Fruit fly (Drosophila melanogaster) whole organism, embryonic: ENCODE results near the gene Prim2.

Experiments
- CG1024 ChIP-seq: fragments of 200-800 bp; sonication (Bioruptor generic); IDR thresholded peaks from 2 replicates; pipeline ENCODE4 v1.3.6; 2022; ENCODE audit warnings: missing biosample characterization, missing genetic modification characterization
- CG10267 ChIP-seq: fragments of 200-800 bp; sonication (Bioruptor generic); optimal IDR thresholded peaks from 2 replicates; lab custom pipeline; 2018; ENCODE audit warnings: missing biosample characterization, mild to moderate bottlenecking, missing genetic modification characterization, moderate library complexity
- CG12391 ChIP-seq: fragments of 200-800 bp; sonication (Bioruptor generic); optimal IDR thresholded peaks from 3 replicates; lab custom pipeline; 2018; ENCODE audit warnings: missing biosample characterization, mild to moderate bottlenecking, missing genetic modification characterization, moderate library complexity
- CG16863 ChIP-seq: fragments of 200-800 bp; sonication (Bioruptor generic); optimal IDR thresholded peaks from 3 replicates; lab custom pipeline; 2016; ENCODE audit warnings: missing biosample characterization, missing genetic modification characterization
- CG2120 ChIP-seq: fragments of 200-800 bp; sonication (Bioruptor generic); optimal IDR thresholded peaks from 3 replicates; lab custom pipeline; 2016; ENCODE audit warnings: missing biosample characterization, missing genetic modification characterization
- CG2129 ChIP-seq: fragments of 200-800 bp; sonication (Bioruptor generic); IDR thresholded peaks from 2 replicates; pipeline ENCODE4 v1.3.6; 2022; ENCODE audit warnings: missing biosample characterization, missing genetic modification characterization; ENCODE audit not compliant: partially characterized antibody
- CG31224 ChIP-seq: fragments of 200-800 bp; sonication (Bioruptor generic); IDR thresholded peaks from 2 replicates; pipeline ENCODE4 v1.3.6; 2022; ENCODE audit warnings: missing biosample characterization, missing genetic modification characterization
- CG33213 ChIP-seq: fragments of 200-800 bp; sonication (Bioruptor generic); optimal IDR thresholded peaks from 3 replicates; lab custom pipeline; 2016; ENCODE audit warnings: missing biosample characterization, missing genetic modification characterization
- CG4617 ChIP-seq: fragments of 200-800 bp; sonication (Bioruptor generic); optimal IDR thresholded peaks from 3 replicates; lab custom pipeline; 2016; ENCODE audit warnings: missing biosample characterization, missing genetic modification characterization, borderline replicate concordance
- CG6654 ChIP-seq: fragments of 200-800 bp; sonication (Bioruptor generic); optimal IDR thresholded peaks from 2 replicates; lab custom pipeline; 2017; ENCODE audit warnings: missing biosample characterization, mild to moderate bottlenecking, missing genetic modification characterization
- CG7745 ChIP-seq: fragments of 200-800 bp; sonication (Bioruptor generic); optimal IDR thresholded peaks from 2 replicates; lab custom pipeline; 2018; ENCODE audit warnings: missing biosample characterization, mild to moderate bottlenecking, missing genetic modification characterization, moderate library complexity
- CrebB ChIP-seq: fragments of 200-800 bp; sonication (Bioruptor generic); optimal IDR thresholded peaks from 3 replicates; lab custom pipeline; 2018; ENCODE audit warnings: missing biosample characterization, mild to moderate bottlenecking, missing genetic modification characterization
- Deaf1 ChIP-seq: fragments of 200-800 bp; optimal IDR thresholded peaks from 3 replicates; lab custom pipeline; 2019; ENCODE audit warnings: missing biosample characterization, mild to moderate bottlenecking, missing genetic modification characterization, moderate library complexity
- Dp ChIP-seq: fragments of 200-800 bp; sonication (Bioruptor generic); optimal IDR thresholded peaks from 2 replicates; lab custom pipeline; 2018; ENCODE audit warnings: missing biosample characterization, mild to moderate bottlenecking, missing genetic modification characterization, moderate library complexity
- HLH4C ChIP-seq: fragments of 200-800 bp; sonication (Bioruptor generic); IDR thresholded peaks from 3 replicates; pipeline ENCODE4 v1.3.6; 2022; ENCODE audit warnings: missing biosample characterization, missing genetic modification characterization; ENCODE audit not compliant: partially characterized antibody
- Hr39 ChIP-seq: fragments of >200 bp; optimal IDR thresholded peaks from 2 replicates; lab custom pipeline; 2017
- Hsf ChIP-seq: fragments of 200-800 bp; sonication (Bioruptor generic); optimal IDR thresholded peaks from 3 replicates; lab custom pipeline; 2016; ENCODE audit warnings: missing biosample characterization, missing genetic modification characterization
- NC2β ChIP-seq: fragments of 200-800 bp; sonication (Bioruptor generic); optimal IDR thresholded peaks from 2 replicates; lab custom pipeline; 2016; ENCODE audit warnings: missing biosample characterization, missing genetic modification characterization
- NFAT ChIP-seq: fragments of 200-800 bp; sonication (Bioruptor generic); IDR thresholded peaks from 2 replicates; pipeline ENCODE4 v1.3.6; 2022; ENCODE audit warnings: missing biosample characterization, missing genetic modification characterization
- Opbp ChIP-seq: fragments of 200-800 bp; sonication (Bioruptor generic); IDR thresholded peaks from 3 replicates; pipeline ENCODE4 v1.3.6; 2022; ENCODE audit warnings: missing biosample characterization, missing genetic modification characterization; ENCODE audit not compliant: partially characterized antibody
- Ravus ChIP-seq: fragments of 200-800 bp; sonication (Bioruptor generic); IDR thresholded peaks from 2 replicates; pipeline ENCODE4 v1.3.6; 2022; ENCODE audit warnings: missing biosample characterization, missing genetic modification characterization
- Scr ChIP-seq: fragments of 200-800 bp; sonication (Bioruptor generic); IDR thresholded peaks from 2 replicates; pipeline ENCODE4 v1.3.6; 2022; ENCODE audit warnings: missing biosample characterization, missing genetic modification characterization; ENCODE audit not compliant: partially characterized antibody
- YL-1 ChIP-seq: fragments of 200-800 bp; sonication (Bioruptor generic); optimal IDR thresholded peaks from 3 replicates; lab custom pipeline; 2017; ENCODE audit warnings: missing biosample characterization, mild to moderate bottlenecking, missing genetic modification characterization
- bbx ChIP-seq: fragments of 200-800 bp; sonication (Bioruptor generic); IDR thresholded peaks from 2 replicates; pipeline ENCODE4 v1.3.6; 2022; ENCODE audit warnings: missing biosample characterization, missing genetic modification characterization; ENCODE audit not compliant: partially characterized antibody
- chn ChIP-seq: fragments of 200-800 bp; sonication (Bioruptor generic); optimal IDR thresholded peaks from 2 replicates; lab custom pipeline; 2016; ENCODE audit warnings: missing biosample characterization, missing genetic modification characterization
- corto ChIP-seq: fragments of 200-800 bp; sonication (Bioruptor generic); optimal IDR thresholded peaks from 2 replicates; lab custom pipeline; 2016; ENCODE audit warnings: missing biosample characterization, mild to moderate bottlenecking, missing genetic modification characterization, moderate library complexity
- cwo ChIP-seq: fragments of 200-800 bp; sonication (Bioruptor generic); optimal IDR thresholded peaks from 3 replicates; lab custom pipeline; 2017; ENCODE audit warnings: missing biosample characterization, missing genetic modification characterization, mild to moderate bottlenecking, moderate library complexity, missing genetic modification reagents
- dati ChIP-seq: fragments of 200-800 bp; sonication (Bioruptor generic); IDR thresholded peaks from 2 replicates; pipeline ENCODE4 v1.3.6; 2022; ENCODE audit warnings: missing biosample characterization, missing genetic modification characterization
- dimm ChIP-seq: fragments of 200-800 bp; sonication (Bioruptor generic); IDR thresholded peaks from 2 replicates; pipeline ENCODE4 v1.3.6; 2022; ENCODE audit warnings: missing biosample characterization, missing genetic modification characterization
- dmrt99B ChIP-seq: fragments of 200-800 bp; sonication (Bioruptor generic); optimal IDR thresholded peaks from 2 replicates; lab custom pipeline; 2018; ENCODE audit warnings: missing biosample characterization, mild to moderate bottlenecking, missing genetic modification characterization, moderate library complexity
- dysf ChIP-seq: fragments of 200-800 bp; sonication (Bioruptor generic); IDR thresholded peaks from 3 replicates; pipeline ENCODE4 v1.3.6; 2022; ENCODE audit warnings: missing biosample characterization, missing genetic modification characterization
- eve ChIP-seq, 2 experiments: fragments of >200 bp; optimal IDR thresholded peaks; 2 replicates each; lab custom pipeline; 2017; ENCODE audit warnings: missing biosample characterization in 2 of 2, missing genetic modification characterization in 2 of 2
- eyg ChIP-seq: fragments of 200-800 bp; sonication (Bioruptor generic); optimal IDR thresholded peaks from 3 replicates; lab custom pipeline; 2016; ENCODE audit warnings: missing biosample characterization, missing genetic modification characterization
- fd64A ChIP-seq: fragments of 200-800 bp; sonication (Bioruptor generic); optimal IDR thresholded peaks from 3 replicates; lab custom pipeline; 2018; ENCODE audit warnings: missing biosample characterization, mild to moderate bottlenecking, missing genetic modification characterization
- grn ChIP-seq: fragments of 200-800 bp; sonication (Bioruptor generic); optimal IDR thresholded peaks from 3 replicates; lab custom pipeline; 2017; ENCODE audit warnings: missing biosample characterization, missing genetic modification characterization
- hb ChIP-seq: fragments of 200-800 bp; sonication (Bioruptor generic); IDR thresholded peaks from 3 replicates; pipeline ENCODE4 v1.3.6; 2022; ENCODE audit warnings: missing biosample characterization, missing genetic modification characterization; ENCODE audit not compliant: partially characterized antibody
- ind ChIP-seq: fragments of 200-800 bp; sonication (Bioruptor generic); optimal IDR thresholded peaks from 3 replicates; lab custom pipeline; 2016; ENCODE audit warnings: missing biosample characterization, missing genetic modification characterization
- inv ChIP-seq: fragments of 200-800 bp; sonication (Bioruptor generic); IDR thresholded peaks from 2 replicates; pipeline ENCODE4 v1.3.6; 2022; ENCODE audit warnings: missing biosample characterization, missing genetic modification characterization; ENCODE audit not compliant: partially characterized antibody
- knrl ChIP-seq: fragments of 200-800 bp; sonication (Bioruptor generic); IDR thresholded peaks from 3 replicates; pipeline ENCODE4 v1.3.6; 2022; ENCODE audit warnings: missing biosample characterization, missing genetic modification characterization; ENCODE audit not compliant: partially characterized antibody
- lab ChIP-seq: fragments of 200-800 bp; sonication (Bioruptor generic); optimal IDR thresholded peaks from 3 replicates; lab custom pipeline; 2017; ENCODE audit warnings: missing biosample characterization, missing genetic modification characterization, mild to moderate bottlenecking, moderate library complexity, missing genetic modification reagents
- pfk ChIP-seq: fragments of 200-800 bp; sonication (Bioruptor generic); optimal IDR thresholded peaks from 2 replicates; lab custom pipeline; 2018; ENCODE audit warnings: missing biosample characterization, mild to moderate bottlenecking, missing genetic modification characterization, moderate library complexity
- slou ChIP-seq: fragments of 200-800 bp; sonication (Bioruptor generic); optimal IDR thresholded peaks from 3 replicates; lab custom pipeline; 2016; ENCODE audit warnings: missing biosample characterization, missing genetic modification characterization
- tna ChIP-seq: fragments of 200-800 bp; sonication (Bioruptor generic); IDR thresholded peaks from 2 replicates; pipeline ENCODE4 v1.3.6; 2022; ENCODE audit warnings: missing biosample characterization, missing genetic modification characterization; ENCODE audit not compliant: partially characterized antibody
- toy ChIP-seq: fragments of 200-800 bp; sonication (Bioruptor generic); IDR thresholded peaks from 2 replicates; pipeline ENCODE4 v1.3.6; 2022; ENCODE audit warnings: missing biosample characterization, missing genetic modification characterization
- trem ChIP-seq: fragments of 200-800 bp; optimal IDR thresholded peaks from 3 replicates; lab custom pipeline; 2019; ENCODE audit warnings: missing biosample characterization, mild to moderate bottlenecking, missing genetic modification characterization, moderate library complexity
- wdn ChIP-seq: fragments of 200-800 bp; sonication (Bioruptor generic); IDR thresholded peaks from 2 replicates; pipeline ENCODE4 v1.3.6; 2022; ENCODE audit warnings: missing biosample characterization, missing genetic modification characterization
- wek ChIP-seq: fragments of 200-800 bp; sonication (Bioruptor generic); optimal IDR thresholded peaks from 3 replicates; lab custom pipeline; 2018; ENCODE audit warnings: missing biosample characterization, mild to moderate bottlenecking, missing genetic modification characterization, moderate library complexity
- yki ChIP-seq: fragments of >200 bp; optimal IDR thresholded peaks from 3 replicates; lab custom pipeline; 2018

The Prim2 gene

DNA sequence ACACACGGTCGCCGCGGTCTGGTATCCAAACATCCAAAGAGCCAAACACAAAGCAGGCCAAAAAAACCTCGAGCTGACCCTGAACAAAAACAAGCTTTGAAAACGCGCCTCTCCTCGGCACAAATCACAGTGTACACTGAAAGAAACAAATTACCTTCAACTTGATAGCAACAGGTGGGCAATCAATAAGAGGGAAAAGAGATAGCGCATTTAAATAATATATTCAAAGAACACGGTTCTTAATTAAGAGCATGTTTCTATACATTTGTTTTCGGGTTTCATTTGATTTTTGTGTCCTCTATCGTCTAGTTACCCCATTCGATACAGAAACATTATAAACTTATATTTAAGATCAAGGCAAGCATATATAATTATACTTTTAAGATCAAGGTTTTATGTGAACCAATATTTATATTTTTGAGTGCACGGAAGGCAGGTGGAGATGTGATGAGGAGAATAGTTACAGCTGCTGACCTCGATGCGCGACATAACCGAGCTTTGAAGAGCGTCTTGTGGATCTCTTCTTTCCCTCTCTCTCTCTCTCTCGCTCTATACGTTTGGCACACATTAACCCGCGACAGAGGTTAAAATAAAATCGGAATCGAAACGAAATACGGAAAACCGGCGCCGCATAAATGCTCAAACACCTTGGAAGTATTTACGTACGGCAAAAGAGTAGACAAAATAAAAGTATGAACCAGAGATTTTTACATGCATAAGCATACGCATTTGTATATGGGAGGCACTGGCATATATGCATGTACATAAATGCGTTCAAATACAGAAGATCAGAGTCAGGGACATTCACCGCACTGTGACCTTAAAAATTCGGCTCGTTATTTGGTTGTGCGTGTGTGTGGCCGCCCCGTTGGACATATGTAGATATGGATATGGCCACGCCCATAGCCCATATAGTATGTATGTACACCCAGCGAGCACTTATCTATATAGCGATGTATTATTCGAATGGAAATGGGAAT, 37.1 kb upstream of the Prim2 start (continued):
- TF ChIP-seq CG4617 (GFP tag; lab: Kevin White, UChicago) (peak; percentile 32), wek (GFP tag; lab: Kevin White, UChicago) (peak; percentile 37), Deaf1 (tag; lab: Kevin White, UChicago) (peak; percentile 60), dimm (GFP tag; lab: Robert Waterston, UW) (no peak), CG16863 (GFP tag; lab: Kevin White, UChicago) (peak; percentile 72), CrebB (peak; percentile 71), inv (GFP tag; lab: Robert Waterston, UW) (no peak), fd64A (peak; percentile 11), cwo (GFP tag; lab: Kevin White, UChicago) (peak; percentile 81), chn (GFP tag; lab: Kevin White, UChicago) (peak; percentile 73), CG12391 (tag; lab: Kevin White, UChicago) (peak; percentile 90), CG2129 (GFP tag; lab: Robert Waterston, UW) (no peak), Scr (GFP tag; lab: Robert Waterston, UW) (no peak), toy (no peak), lab (GFP tag; lab: Kevin White, UChicago) (peak; percentile 88), CG1024 (GFP tag; lab: Robert Waterston, UW) (0 out of 2 replicates have a peak, but pooled peaks have one; percentile 17), Hr39 (lab: Kevin White, UChicago) (no peak), HLH4C (GFP tag; lab: Robert Waterston, UW) (no peak), NFAT (GFP tag; lab: Robert Waterston, UW) (peak; percentile 57; the same call in 1 of the 2 replicates), CG2120 (GFP tag; lab: Kevin White, UChicago) (peak; percentile 90), dati (GFP tag; lab: Robert Waterston, UW) (0 out of 2 replicates have a peak, but pooled peaks have one; percentile 28), eyg (GFP tag; lab: Kevin White, UChicago) (peak; percentile 47), CG10267 (tag; lab: Kevin White, UChicago) (peak; percentile 82), NC2β (GFP tag; lab: Kevin White, UChicago) (peak; percentile 50), trem (tag; lab: Kevin White, UChicago) (peak; percentile 77), ind (GFP tag; lab: Kevin White, UChicago) (peak; percentile 85), Opbp (no peak), corto (peak; percentile 71), hb (GFP tag; lab: Robert Waterston, UW) (no peak), dysf (GFP tag; lab: Robert Waterston, UW) (peak; percentile 89), pfk (GFP tag; lab: Kevin White, UChicago) (no peak), CG31224 (GFP tag; lab: Robert Waterston, UW) (peak; percentile 60), knrl (GFP tag; lab: Robert Waterston, UW) (no peak), CG7745 (tag; lab: Kevin White, UChicago) (no peak), slou (GFP tag; lab: Kevin White, UChicago) (peak; percentile 52), tna (GFP tag; lab: Robert Waterston, UW) (no peak), CG6654 (GFP tag; lab: Kevin White, UChicago) (peak; percentile 47), Hsf (peak; percentile 86), Ravus (GFP tag; lab: Robert Waterston, UW) (peak; percentile 44), grn (peak; percentile 54), wdn (GFP tag; lab: Robert Waterston, UW) (0 out of 2 replicates have a peak, but pooled peaks have one; percentile 21), eve (GFP tag; optimal IDR thresholded peaks at IDR 0.05; lab: Kevin White, UChicago) (peak in 1 of 2 experiments; percentile 95), yki (lab: Kevin White, UChicago) (no peak), Dp (GFP tag; lab: Kevin White, UChicago) (no peak), CG33213 (GFP tag; lab: Kevin White, UChicago) (peak; percentile 47), dmrt99B (tag; lab: Kevin White, UChicago) (peak; percentile 93), bbx (no peak), YL-1 (peak; percentile 31)
